Worm (Caenorhabditis elegans): ENCODE data around the gene spig-8.

DNA sequence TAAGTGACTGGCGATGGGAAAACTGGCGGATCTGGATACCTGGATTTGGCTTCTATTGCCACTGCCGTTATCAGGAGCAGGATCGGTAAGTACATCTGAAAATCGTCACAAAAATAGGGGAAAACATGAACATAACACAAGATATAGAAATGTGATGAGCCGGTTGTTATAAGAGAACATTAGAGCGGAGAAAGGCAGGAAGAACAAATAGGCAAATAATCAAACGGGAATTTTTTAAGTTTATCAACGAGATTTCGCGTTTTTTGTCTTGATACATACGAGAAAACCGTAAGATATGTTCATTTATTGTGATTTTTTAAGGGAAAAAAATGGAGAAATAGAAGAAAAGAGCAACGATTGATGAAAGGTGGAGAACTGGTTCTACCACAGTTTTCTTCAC is 10.5 kb downstream of the spig-8 start, which contains the start of gene Y57E12AR.1:
- TF ChIP-seq hrde-1 (tag; optimal IDR thresholded peaks at IDR 0.05; ENCODE audit: borderline replicate concordance) (no peak), dox-1 (GFP tag; IDR thresholded peaks at IDR 0.05) (no peak), dpl-1 (GFP tag; optimal IDR thresholded peaks at IDR 0.05) (no peak), nhr-179 (tag; optimal IDR thresholded peaks at IDR 0.05) (no peak), cebp-2 (GFP tag; IDR thresholded peaks at IDR 0.05) (no peak)

Measured in whole organism, young adult.